Worm (Caenorhabditis elegans) whole organism, L4 larva: Measurements from ENCODE around the gene pha-1.

Experiments used
- D1046.2 ChIP-seq: fragments of 200-800 bp; sonication (Bioruptor generic); IDR thresholded peaks from 2 replicates; pipeline ENCODE4 v1.3.6; 2022; ENCODE audit warnings: missing genetic modification characterization, missing compliant biosample characterization
- F10B5.3 ChIP-seq: sonication (generic microtip); optimal IDR thresholded peaks from 2 replicates; lab custom pipeline; 2016; ENCODE audit warnings: mild to moderate bottlenecking, missing genetic modification characterization, missing compliant biosample characterization
- F26F4.8 ChIP-seq: fragments of 200-800 bp; sonication (Bioruptor generic); conservative IDR thresholded peaks from 2 replicates; pipeline ENCODE4 v1.3.6; 2022; ENCODE audit warnings: missing genetic modification characterization, missing compliant biosample characterization
- F44E2.7 ChIP-seq: fragments of 200-800 bp; sonication (Bioruptor generic); IDR thresholded peaks from 2 replicates; pipeline ENCODE4 v2.1.2; 2022; ENCODE audit warnings: missing genetic modification characterization, missing compliant biosample characterization
- F49E8.2 ChIP-seq: sonication (generic microtip); optimal IDR thresholded peaks from 2 replicates; lab custom pipeline; 2016; ENCODE audit warnings: missing compliant biosample characterization, mild to moderate bottlenecking, missing genetic modification characterization, borderline replicate concordance
- T26A8.4 ChIP-seq: fragments of 200-800 bp; sonication (Bioruptor generic); IDR thresholded peaks from 2 replicates; pipeline ENCODE4 v1.3.6; 2022; ENCODE audit warnings: missing genetic modification characterization, missing compliant biosample characterization
- Y105C5A.15 ChIP-seq: fragments of 200-800 bp; sonication (Bioruptor generic); IDR thresholded peaks from 2 replicates; pipeline ENCODE4 v1.3.6; 2022; ENCODE audit warnings: missing genetic modification characterization, missing compliant biosample characterization
- Y48G9A.11 ChIP-seq: fragments of 200-800 bp; sonication (Bioruptor generic); IDR thresholded peaks from 2 replicates; pipeline ENCODE4 v1.3.6; 2022; ENCODE audit warnings: missing genetic modification reagents, missing genetic modification characterization, missing compliant biosample characterization
- ama-1 ChIP-seq: fragments of 150-350 bp; optimal IDR thresholded peaks from 2 replicates; lab custom pipeline; 2014; ENCODE audit warnings: inconsistent platforms, mixed read lengths
- arid-1 ChIP-seq: fragments of 200-800 bp; sonication (Bioruptor generic); conservative IDR thresholded peaks from 2 replicates; pipeline ENCODE4 v1.3.6; 2022; ENCODE audit warnings: missing genetic modification reagents, missing genetic modification characterization, missing compliant biosample characterization
- attf-4 ChIP-seq: sonication (generic microtip); optimal IDR thresholded peaks from 3 replicates; lab custom pipeline; 2017; ENCODE audit warnings: missing biosample characterization, missing genetic modification characterization
- ceh-20 ChIP-seq: fragments of 200-800 bp; sonication (Bioruptor generic); IDR thresholded peaks from 2 replicates; pipeline ENCODE4 v1.3.6; 2022; ENCODE audit warnings: missing genetic modification reagents, missing genetic modification characterization, missing compliant biosample characterization
- ceh-28 ChIP-seq: fragments of 150-350 bp; optimal IDR thresholded peaks from 2 replicates; lab custom pipeline; 2014; ENCODE audit warnings: missing biosample characterization, missing genetic modification reagents, missing genetic modification characterization
- ceh-32 ChIP-seq: sonication (generic microtip); optimal IDR thresholded peaks from 2 replicates; lab custom pipeline; 2016; ENCODE audit warnings: mild to moderate bottlenecking, missing genetic modification characterization, missing compliant biosample characterization; ENCODE audit not compliant: poor library complexity
- ceh-44 ChIP-seq: fragments of 200-800 bp; sonication (Bioruptor generic); IDR thresholded peaks from 2 replicates; pipeline ENCODE4 v1.3.6; 2022; ENCODE audit warnings: missing genetic modification reagents, missing genetic modification characterization, missing compliant biosample characterization
- ceh-62 ChIP-seq: sonication (generic microtip); optimal IDR thresholded peaks from 2 replicates; lab custom pipeline; 2017; ENCODE audit warnings: missing biosample characterization, missing genetic modification characterization
- ctbp-1 ChIP-seq: fragments of 200-800 bp; sonication (Bioruptor generic); IDR thresholded peaks from 2 replicates; pipeline ENCODE4 v1.3.6; 2022; ENCODE audit warnings: missing genetic modification reagents, missing genetic modification characterization, missing compliant biosample characterization
- daf-12 ChIP-seq: fragments of 150-350 bp; optimal IDR thresholded peaks from 2 replicates; lab custom pipeline; 2014; ENCODE audit warnings: missing biosample characterization, missing genetic modification reagents, missing genetic modification characterization
- daf-16 ChIP-seq, 3 experiments: sonication (generic microtip); optimal IDR thresholded peaks; 2 replicates each; lab custom pipeline; 2016 to 2017; ENCODE audit warnings: missing genetic modification characterization in 3 of 3, missing genetic modification reagents in 3 of 3, mild to moderate bottlenecking in 2 of 3, missing compliant biosample characterization in 2 of 3, missing biosample characterization in 1 of 3, moderate library complexity in 1 of 3
- daf-19 ChIP-seq: fragments of 200-800 bp; sonication (Bioruptor generic); conservative IDR thresholded peaks from 2 replicates; pipeline ENCODE4 v1.3.6; 2022; ENCODE audit warnings: missing genetic modification characterization, missing compliant biosample characterization
- daf-8 ChIP-seq: fragments of 200-800 bp; sonication (Bioruptor generic); IDR thresholded peaks from 2 replicates; pipeline ENCODE4 v1.3.6; 2022; ENCODE audit warnings: missing genetic modification characterization, missing compliant biosample characterization
- dmd-8 ChIP-seq: fragments of 200-800 bp; sonication (Bioruptor generic); IDR thresholded peaks from 2 replicates; pipeline ENCODE4 v1.3.6; 2022; ENCODE audit warnings: missing genetic modification characterization, missing compliant biosample characterization
- dpl-1 ChIP-seq: fragments of 150-350 bp; optimal IDR thresholded peaks from 2 replicates; lab custom pipeline; 2014; ENCODE audit warnings: missing biosample characterization, missing genetic modification reagents, missing genetic modification characterization
- egl-27 ChIP-seq: sonication (generic microtip); optimal IDR thresholded peaks from 3 replicates; lab custom pipeline; 2017; ENCODE audit warnings: missing biosample characterization, missing genetic modification reagents, missing genetic modification characterization
- hlh-11 ChIP-seq: fragments of 200-800 bp; sonication (Bioruptor generic); optimal IDR thresholded peaks from 2 replicates; lab custom pipeline; 2018; ENCODE audit warnings: mild to moderate bottlenecking, missing genetic modification characterization, missing compliant biosample characterization
- lin-38 ChIP-seq: fragments of 200-800 bp; sonication (Bioruptor generic); IDR thresholded peaks from 2 replicates; pipeline ENCODE4 v1.3.6; 2022; ENCODE audit warnings: missing genetic modification reagents, missing genetic modification characterization, missing compliant biosample characterization
- lin-39 ChIP-seq: fragments of 150-350 bp; optimal IDR thresholded peaks from 2 replicates; lab custom pipeline; 2014; ENCODE audit warnings: missing biosample characterization, missing genetic modification reagents, missing genetic modification characterization
- lir-3 ChIP-seq: sonication (generic microtip); optimal IDR thresholded peaks from 2 replicates; lab custom pipeline; 2016; ENCODE audit warnings: mild to moderate bottlenecking, missing genetic modification characterization, missing compliant biosample characterization
- lsy-2 ChIP-seq, 2 experiments: fragments of 150-350 bp in 1 of 2; sonication (generic microtip) in 1 of 2; optimal IDR thresholded peaks; 2 replicates each; lab custom pipeline; 2014 to 2017; ENCODE audit warnings: missing biosample characterization in 2 of 2, missing genetic modification characterization in 2 of 2
- mdl-1 ChIP-seq, 2 experiments: fragments of 150-350 bp in 1 of 2; sonication (generic microtip) in 1 of 2; optimal IDR thresholded peaks; 2 replicates each; lab custom pipeline; 2014 to 2017; ENCODE audit warnings: missing biosample characterization in 2 of 2, missing genetic modification characterization in 2 of 2
- mes-2 ChIP-seq: sonication (generic microtip); optimal IDR thresholded peaks from 2 replicates; lab custom pipeline; 2016; ENCODE audit warnings: missing genotype, mild to moderate bottlenecking, missing genetic modification characterization, missing compliant biosample characterization; ENCODE audit not compliant: poor library complexity, severe bottlenecking
- nhr-10 ChIP-seq: fragments of 150-350 bp; optimal IDR thresholded peaks from 2 replicates; lab custom pipeline; 2014; ENCODE audit warnings: missing biosample characterization, missing genetic modification characterization
- nhr-102 ChIP-seq: sonication (generic microtip); optimal IDR thresholded peaks from 2 replicates; lab custom pipeline; 2016; ENCODE audit warnings: mild to moderate bottlenecking, missing genetic modification characterization, moderate library complexity, missing compliant biosample characterization
- nhr-111 ChIP-seq: fragments of 200-800 bp; sonication (Bioruptor generic); optimal IDR thresholded peaks from 2 replicates; lab custom pipeline; 2018; ENCODE audit warnings: mild to moderate bottlenecking, missing genetic modification characterization, missing compliant biosample characterization
- nhr-237 ChIP-seq: sonication (generic microtip); optimal IDR thresholded peaks from 2 replicates; lab custom pipeline; 2017; ENCODE audit warnings: missing biosample characterization, missing genetic modification characterization
- nhr-41 ChIP-seq: fragments of 200-800 bp; sonication (Bioruptor generic); IDR thresholded peaks from 2 replicates; pipeline ENCODE4 v1.3.6; 2022; ENCODE audit warnings: missing genetic modification reagents, missing genetic modification characterization, missing compliant biosample characterization
- nhr-48 ChIP-seq: sonication (generic microtip); optimal IDR thresholded peaks from 2 replicates; lab custom pipeline; 2016; ENCODE audit warnings: mild to moderate bottlenecking, missing genetic modification characterization, missing compliant biosample characterization
- php-3 ChIP-seq: fragments of 200-800 bp; sonication (Bioruptor generic); IDR thresholded peaks from 2 replicates; pipeline ENCODE4 v1.3.6; 2022; ENCODE audit warnings: missing genetic modification reagents, missing genetic modification characterization, missing compliant biosample characterization
- pqm-1 ChIP-seq: sonication (generic microtip); optimal IDR thresholded peaks from 2 replicates; lab custom pipeline; 2017; ENCODE audit warnings: missing biosample characterization, missing genetic modification characterization
- rbr-2 ChIP-seq: sonication (generic microtip); optimal IDR thresholded peaks from 2 replicates; lab custom pipeline; 2016; ENCODE audit warnings: missing genotype, missing genetic modification characterization, missing compliant biosample characterization
- saeg-2 ChIP-seq: fragments of 200-800 bp; sonication (Bioruptor generic); IDR thresholded peaks from 2 replicates; pipeline ENCODE4 v1.3.6; 2022; ENCODE audit warnings: missing genetic modification reagents, missing genetic modification characterization, missing compliant biosample characterization
- set-16 ChIP-seq: fragments of 200-800 bp; sonication (Bioruptor generic); IDR thresholded peaks from 2 replicates; pipeline ENCODE4 v1.3.6; 2022; ENCODE audit warnings: missing genetic modification reagents, missing genetic modification characterization, missing compliant biosample characterization
- skn-1 ChIP-seq: fragments of 150-350 bp; optimal IDR thresholded peaks from 2 replicates; lab custom pipeline; 2014; ENCODE audit warnings: missing biosample characterization, missing genetic modification characterization
- snpc-1.2 ChIP-seq: fragments of 200-800 bp; sonication (Bioruptor generic); IDR thresholded peaks from 2 replicates; pipeline ENCODE4 v1.3.6; 2022; ENCODE audit warnings: missing genetic modification reagents, missing genetic modification characterization, missing compliant biosample characterization
- snpc-4 ChIP-seq: fragments of 150-350 bp; optimal IDR thresholded peaks from 2 replicates; lab custom pipeline; 2014; ENCODE audit warnings: missing biosample characterization, missing genetic modification characterization
- tag-97 ChIP-seq: fragments of 200-800 bp; sonication (Bioruptor generic); IDR thresholded peaks from 2 replicates; pipeline ENCODE4 v1.3.6; 2022; ENCODE audit warnings: missing genetic modification characterization, missing compliant biosample characterization
- unc-62 ChIP-seq, 3 experiments: fragments of 150-350 bp in 1 of 3; sonication (generic microtip); optimal IDR thresholded peaks in 2 of 3; peaks in 1 of 3; 1 replicate in 1 of 3; 2 replicates in 2 of 3; lab custom pipeline; 2014 to 2017; ENCODE audit warnings: missing biosample characterization in 3 of 3, missing genetic modification characterization in 3 of 3, missing genetic modification reagents in 3 of 3, missing genotype in 1 of 3
- zag-1 ChIP-seq: fragments of 150-350 bp; optimal IDR thresholded peaks from 2 replicates; lab custom pipeline; 2014; ENCODE audit warnings: missing biosample characterization, missing genetic modification characterization
- zip-11 ChIP-seq: fragments of 200-800 bp; sonication (Bioruptor generic); IDR thresholded peaks from 2 replicates; pipeline ENCODE4 v1.3.6; 2022; ENCODE audit warnings: missing genetic modification characterization, missing compliant biosample characterization
- zip-2 ChIP-seq: fragments of 150-350 bp; optimal IDR thresholded peaks from 2 replicates; lab custom pipeline; 2014; ENCODE audit warnings: missing biosample characterization, missing genetic modification characterization
- ztf-7 ChIP-seq: fragments of 150-350 bp; optimal IDR thresholded peaks from 2 replicates; lab custom pipeline; 2014; ENCODE audit warnings: missing biosample characterization, missing genetic modification characterization

The pha-1 gene

DNA sequence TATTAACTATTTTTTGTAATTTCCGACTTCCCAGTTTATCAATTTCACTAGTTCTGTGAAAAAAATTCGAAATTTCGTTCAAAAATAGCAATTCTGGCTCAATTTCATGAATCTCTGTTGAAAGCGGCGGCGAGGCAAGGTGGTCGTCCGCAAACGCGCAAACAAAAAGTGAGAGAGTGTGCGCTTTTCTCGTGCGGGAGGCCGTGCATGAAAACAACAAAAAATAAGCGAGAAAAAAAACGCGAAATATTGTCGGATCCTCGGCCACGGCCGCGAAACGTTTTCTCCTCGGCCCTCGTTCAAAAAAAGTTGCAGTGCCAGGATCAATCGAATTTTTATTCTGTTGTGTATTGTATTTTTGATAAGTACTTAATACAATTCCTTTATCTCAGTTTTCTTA is 18.9 kb upstream of the pha-1 start (continued):
- TF ChIP-seq ceh-62 (tag; lab: Kevin White, UChicago) (no peak), daf-16 (GFP tag; optimal IDR thresholded peaks at IDR 0.05; lab: Kevin White, UChicago) (peak in 1 of 2 experiments; percentile 10), daf-16 (tag; optimal IDR thresholded peaks at IDR 0.05; lab: Kevin White, UChicago) (peak; percentile 39), Y105C5A.15 (GFP tag; lab: Robert Waterston, UW) (no peak), ceh-28 (no peak), daf-8 (GFP tag; lab: Robert Waterston, UW) (no peak), Y48G9A.11 (GFP tag; lab: Robert Waterston, UW) (peak; percentile 35; the same call in 1 of the 2 replicates), unc-62 (GFP tag; optimal IDR thresholded peaks at IDR 0.05 in 1 of 2; lab: Kevin White, UChicago) (no peak), unc-62 (tag; optimal IDR thresholded peaks at IDR 0.05; lab: Kevin White, UChicago) (no peak), zip-11 (GFP tag; lab: Robert Waterston, UW) (no peak), lin-38 (peak; percentile 89), attf-4 (tag; lab: Kevin White, UChicago) (no peak), F26F4.8 (GFP tag; lab: Robert Waterston, UW) (no peak), lsy-2 (tag; optimal IDR thresholded peaks at IDR 0.05; lab: Kevin White, UChicago) (peak in 1 of 2 experiments; percentile 47), tag-97 (GFP tag; lab: Robert Waterston, UW) (no peak), rbr-2 (tag; lab: Kevin White, UChicago) (peak; percentile 71), ztf-7 (tag; lab: Kevin White, UChicago) (no peak), nhr-102 (peak; percentile 52), php-3 (GFP tag; lab: Robert Waterston, UW) (0 out of 2 replicates have a peak, but pooled peaks have one; percentile 10), snpc-1.2 (GFP tag; lab: Robert Waterston, UW) (no peak), zip-2 (tag; lab: Kevin White, UChicago) (no peak), ceh-20 (GFP tag; lab: Robert Waterston, UW) (peak; percentile 59; the same call in 1 of the 2 replicates), nhr-237 (tag; lab: Kevin White, UChicago) (no peak), hlh-11 (tag; lab: Kevin White, UChicago) (peak; percentile 59), F49E8.2 (tag; lab: Kevin White, UChicago) (no peak), saeg-2 (no peak), snpc-4 (no peak), mes-2 (tag; lab: Kevin White, UChicago) (peak; percentile 92), dpl-1 (GFP tag; lab: Kevin White, UChicago) (peak; percentile 25), arid-1 (GFP tag; lab: Robert Waterston, UW) (0 out of 2 replicates have a peak, but pooled peaks have one; percentile 15), D1046.2 (no peak), nhr-111 (GFP tag; lab: Kevin White, UChicago) (no peak), lir-3 (no peak), nhr-10 (tag; lab: Kevin White, UChicago) (no peak), nhr-48 (tag; lab: Kevin White, UChicago) (no peak), zag-1 (tag; lab: Kevin White, UChicago) (no peak), set-16 (GFP tag; lab: Robert Waterston, UW) (peak; percentile 23; the same call in 1 of the 2 replicates), lin-39 (tag; lab: Kevin White, UChicago) (no peak), dmd-8 (GFP tag; lab: Robert Waterston, UW) (no peak), F44E2.7 (GFP tag; lab: Robert Waterston, UW) (no peak), T26A8.4 (GFP tag; lab: Robert Waterston, UW) (0 out of 2 replicates have a peak, but pooled peaks have one; percentile 33), ceh-44 (GFP tag; lab: Robert Waterston, UW) (peak; percentile 75; the same call in 1 of the 2 replicates), skn-1 (no peak), ceh-32 (no peak), mdl-1 (tag; optimal IDR thresholded peaks at IDR 0.05; lab: Kevin White, UChicago) (no peak), F10B5.3 (tag; lab: Kevin White, UChicago) (no peak), nhr-41 (GFP tag; lab: Robert Waterston, UW) (no peak), pqm-1 (tag; lab: Kevin White, UChicago) (no peak), ama-1 (no peak), daf-19 (GFP tag; lab: Robert Waterston, UW) (no peak), egl-27 (tag; lab: Kevin White, UChicago) (no peak), daf-12 (tag; lab: Kevin White, UChicago) (no peak), ctbp-1 (no peak)
